Fruit fly (Drosophila melanogaster) whole organism, embryonic: ENCODE measurements around the gene CG44362.

Experiments
- Bdp1 ChIP-seq: fragments of 200-800 bp; sonication (Bioruptor generic); optimal IDR thresholded peaks from 3 replicates; lab custom pipeline; 2016; ENCODE audit warnings: missing biosample characterization, missing genetic modification characterization
- CG10274 ChIP-seq: fragments of 200-800 bp; sonication (Bioruptor generic); optimal IDR thresholded peaks from 3 replicates; lab custom pipeline; 2017; ENCODE audit warnings: missing biosample characterization, mild to moderate bottlenecking, missing genetic modification characterization
- CG10366 ChIP-seq: fragments of 200-800 bp; sonication (Bioruptor generic); IDR thresholded peaks from 2 replicates; pipeline ENCODE4 v1.3.6; 2022; ENCODE audit warnings: missing biosample characterization, missing genetic modification characterization
- CG10959 ChIP-seq: fragments of 200-800 bp; sonication (Bioruptor generic); IDR thresholded peaks from 2 replicates; pipeline ENCODE4 v1.3.6; 2022; ENCODE audit warnings: missing biosample characterization, missing genetic modification characterization
- CG11560 ChIP-seq: fragments of 200-800 bp; sonication (Bioruptor generic); IDR thresholded peaks from 3 replicates; pipeline ENCODE4 v1.3.6; 2022; ENCODE audit warnings: missing biosample characterization, missing genetic modification characterization
- CG11696 ChIP-seq: fragments of 200-800 bp; sonication (Bioruptor generic); IDR thresholded peaks from 2 replicates; pipeline ENCODE4 v1.3.6; 2022; ENCODE audit warnings: missing biosample characterization, missing genetic modification characterization
- CG12942 ChIP-seq: fragments of 200-800 bp; sonication (Bioruptor generic); optimal IDR thresholded peaks from 3 replicates; lab custom pipeline; 2016; ENCODE audit warnings: missing biosample characterization, missing genetic modification characterization
- CG13296 ChIP-seq: fragments of 200-800 bp; sonication (Bioruptor generic); optimal IDR thresholded peaks from 3 replicates; lab custom pipeline; 2018; ENCODE audit warnings: missing biosample characterization, mild to moderate bottlenecking, missing genetic modification characterization
- CG13624 ChIP-seq: fragments of 200-800 bp; sonication (Bioruptor generic); optimal IDR thresholded peaks from 2 replicates; lab custom pipeline; 2016; ENCODE audit warnings: missing biosample characterization, missing genetic modification characterization
- CG14667 ChIP-seq: fragments of 200-800 bp; sonication (Bioruptor generic); IDR thresholded peaks from 2 replicates; pipeline ENCODE4 v1.3.6; 2022; ENCODE audit warnings: missing biosample characterization, missing genetic modification characterization
- CG15601 ChIP-seq: fragments of 200-800 bp; sonication (Bioruptor generic); optimal IDR thresholded peaks from 3 replicates; lab custom pipeline; 2019; ENCODE audit warnings: missing biosample characterization, mild to moderate bottlenecking, missing genetic modification characterization, moderate library complexity
- CG17568 ChIP-seq: fragments of 200-800 bp; sonication (Bioruptor generic); optimal IDR thresholded peaks from 2 replicates; lab custom pipeline; 2018; ENCODE audit warnings: missing biosample characterization, mild to moderate bottlenecking, missing genetic modification characterization, moderate library complexity
- CG18599 ChIP-seq: fragments of 200-800 bp; sonication (Bioruptor generic); optimal IDR thresholded peaks from 3 replicates; lab custom pipeline; 2017; ENCODE audit warnings: missing biosample characterization, missing genetic modification characterization, mild to moderate bottlenecking, moderate library complexity, missing genetic modification reagents
- CG2120 ChIP-seq: fragments of 200-800 bp; sonication (Bioruptor generic); optimal IDR thresholded peaks from 3 replicates; lab custom pipeline; 2016; ENCODE audit warnings: missing biosample characterization, missing genetic modification characterization
- CG32772 ChIP-seq: fragments of 200-800 bp; sonication (Bioruptor generic); IDR thresholded peaks from 2 replicates; pipeline ENCODE4 v1.3.6; 2022; ENCODE audit warnings: missing biosample characterization, missing genetic modification characterization
- CG3407 ChIP-seq: fragments of 200-800 bp; sonication (Bioruptor generic); optimal IDR thresholded peaks from 2 replicates; lab custom pipeline; 2018; ENCODE audit warnings: missing biosample characterization, mild to moderate bottlenecking, missing genetic modification characterization
- CG34422 ChIP-seq: fragments of 200-800 bp; sonication (Bioruptor generic); IDR thresholded peaks from 3 replicates; pipeline ENCODE4 v1.3.6; 2022; ENCODE audit warnings: missing biosample characterization, missing genetic modification characterization
- CG3838 ChIP-seq: fragments of 200-800 bp; sonication (Bioruptor generic); optimal IDR thresholded peaks from 3 replicates; lab custom pipeline; 2016; ENCODE audit warnings: missing biosample characterization, missing genetic modification characterization
- CG8388 ChIP-seq: fragments of 200-800 bp; sonication (Bioruptor generic); optimal IDR thresholded peaks from 2 replicates; lab custom pipeline; 2019; ENCODE audit warnings: missing biosample characterization, mild to moderate bottlenecking, missing genetic modification characterization, moderate library complexity
- D19B ChIP-seq: fragments of 200-800 bp; sonication (Bioruptor generic); optimal IDR thresholded peaks from 2 replicates; lab custom pipeline; 2017; ENCODE audit warnings: missing biosample characterization, mild to moderate bottlenecking, missing genetic modification characterization
- Dfd ChIP-seq, 2 experiments: fragments of >200 bp; optimal IDR thresholded peaks; 2 replicates each; lab custom pipeline; 2017; ENCODE audit warnings: missing biosample characterization in 2 of 2, missing genetic modification characterization in 2 of 2
- Dip2 ChIP-seq: fragments of 200-800 bp; sonication (Bioruptor generic); IDR thresholded peaks from 2 replicates; pipeline ENCODE4 v1.3.6; 2022; ENCODE audit warnings: missing biosample characterization, missing genetic modification characterization
- Dll ChIP-seq: fragments of 200-800 bp; sonication (Bioruptor generic); IDR thresholded peaks from 4 replicates; pipeline ENCODE4 v1.3.6; 2022; ENCODE audit warnings: missing biosample characterization, missing genetic modification characterization; ENCODE audit not compliant: partially characterized antibody
- HHEX ChIP-seq: fragments of 200-800 bp; sonication (Bioruptor generic); optimal IDR thresholded peaks from 3 replicates; lab custom pipeline; 2017; ENCODE audit warnings: missing biosample characterization, mild to moderate bottlenecking, missing genetic modification characterization, missing genetic modification reagents
- Hmr ChIP-seq: fragments of 200-800 bp; sonication (Bioruptor generic); optimal IDR thresholded peaks from 3 replicates; lab custom pipeline; 2017; ENCODE audit warnings: mild to moderate bottlenecking, missing biosample characterization, missing genetic modification reagents, missing genetic modification characterization
- Hmx ChIP-seq: fragments of 200-800 bp; sonication (Bioruptor generic); optimal IDR thresholded peaks from 2 replicates; lab custom pipeline; 2016; ENCODE audit warnings: missing biosample characterization, missing genetic modification characterization
- Kr ChIP-seq: fragments of 200-800 bp; sonication (Bioruptor generic); optimal IDR thresholded peaks from 2 replicates; lab custom pipeline; 2017; ENCODE audit warnings: missing biosample characterization, mild to moderate bottlenecking, missing genetic modification characterization
- Mes4 ChIP-seq: fragments of 200-800 bp; sonication (Bioruptor generic); optimal IDR thresholded peaks from 2 replicates; lab custom pipeline; 2016; ENCODE audit warnings: missing biosample characterization, missing genetic modification characterization
- Mrtf ChIP-seq: fragments of 200-800 bp; sonication (Bioruptor generic); IDR thresholded peaks from 3 replicates; pipeline ENCODE4 v1.3.6; 2022; ENCODE audit warnings: missing biosample characterization, missing genetic modification characterization
- Rx ChIP-seq: fragments of 200-800 bp; sonication (Bioruptor generic); IDR thresholded peaks from 2 replicates; pipeline ENCODE4 v1.3.6; 2022; ENCODE audit warnings: missing biosample characterization, missing genetic modification characterization
- Sox100B ChIP-seq: fragments of 200-800 bp; sonication (Bioruptor generic); optimal IDR thresholded peaks from 3 replicates; lab custom pipeline; 2018; ENCODE audit warnings: missing biosample characterization, mild to moderate bottlenecking, missing genetic modification characterization
- Usf ChIP-seq: fragments of 200-800 bp; sonication (Bioruptor generic); optimal IDR thresholded peaks from 2 replicates; lab custom pipeline; 2017; ENCODE audit warnings: missing genotype, missing biosample characterization, missing genetic modification characterization
- br ChIP-seq: fragments of >200 bp; optimal IDR thresholded peaks from 2 replicates; lab custom pipeline; 2017
- dmrt11E ChIP-seq: fragments of 200-800 bp; sonication (Bioruptor generic); optimal IDR thresholded peaks from 3 replicates; lab custom pipeline; 2018; ENCODE audit warnings: missing biosample characterization, mild to moderate bottlenecking, missing genetic modification characterization, moderate library complexity
- eve ChIP-seq, 2 experiments: fragments of >200 bp; optimal IDR thresholded peaks; 2 replicates each; lab custom pipeline; 2017; ENCODE audit warnings: missing biosample characterization in 2 of 2, missing genetic modification characterization in 2 of 2
- fd96Cb ChIP-seq: fragments of 200-800 bp; sonication (Bioruptor generic); optimal IDR thresholded peaks from 2 replicates; lab custom pipeline; 2018; ENCODE audit warnings: missing biosample characterization, mild to moderate bottlenecking, missing genetic modification characterization, moderate library complexity
- fru ChIP-seq: fragments of >200 bp; optimal IDR thresholded peaks from 2 replicates; lab custom pipeline; 2017
- gfzf ChIP-seq: fragments of 200-800 bp; sonication (Bioruptor generic); optimal IDR thresholded peaks from 2 replicates; lab custom pipeline; 2016; ENCODE audit warnings: missing biosample characterization, mild to moderate bottlenecking, missing genetic modification characterization, moderate library complexity
- jumu ChIP-seq: fragments of 200-800 bp; sonication (Bioruptor generic); optimal IDR thresholded peaks from 3 replicates; lab custom pipeline; 2016; ENCODE audit warnings: missing biosample characterization, missing genetic modification characterization
- knrl ChIP-seq: fragments of 200-800 bp; sonication (Bioruptor generic); IDR thresholded peaks from 3 replicates; pipeline ENCODE4 v1.3.6; 2022; ENCODE audit warnings: missing biosample characterization, missing genetic modification characterization; ENCODE audit not compliant: partially characterized antibody
- lilli ChIP-seq: fragments of 200-800 bp; sonication (Bioruptor generic); optimal IDR thresholded peaks from 3 replicates; lab custom pipeline; 2016; ENCODE audit warnings: missing biosample characterization, missing genetic modification characterization
- oc ChIP-seq: fragments of 200-800 bp; sonication (Bioruptor generic); optimal IDR thresholded peaks from 2 replicates; lab custom pipeline; 2018; ENCODE audit warnings: missing biosample characterization, mild to moderate bottlenecking, missing genetic modification characterization, moderate library complexity
- pfk ChIP-seq: fragments of 200-800 bp; sonication (Bioruptor generic); optimal IDR thresholded peaks from 2 replicates; lab custom pipeline; 2018; ENCODE audit warnings: missing biosample characterization, mild to moderate bottlenecking, missing genetic modification characterization, moderate library complexity
- rib ChIP-seq: fragments of 200-800 bp; sonication (Bioruptor generic); IDR thresholded peaks from 2 replicates; pipeline ENCODE4 v1.3.6; 2022; ENCODE audit warnings: missing biosample characterization, missing genetic modification characterization
- ro ChIP-seq: fragments of 200-800 bp; sonication (Bioruptor generic); IDR thresholded peaks from 2 replicates; pipeline ENCODE4 v1.3.6; 2022; ENCODE audit warnings: missing biosample characterization, missing genetic modification characterization
- sc ChIP-seq, 3 experiments: fragments of >200 bp in 2 of 3; fragments of 200-800 bp in 1 of 3; sonication (Bioruptor generic) in 1 of 3; optimal IDR thresholded peaks; 2 replicates in 2 of 3; 3 replicates in 1 of 3; lab custom pipeline; 2017; ENCODE audit warnings: mild to moderate bottlenecking in 1 of 3, missing biosample characterization in 1 of 3, missing genetic modification characterization in 1 of 3, missing genetic modification reagents in 1 of 3
- sd ChIP-seq: fragments of 200-800 bp; sonication (Bioruptor generic); optimal IDR thresholded peaks from 3 replicates; lab custom pipeline; 2018; ENCODE audit warnings: missing biosample characterization, mild to moderate bottlenecking, missing genetic modification characterization, moderate library complexity
- sens ChIP-seq: fragments of 200-800 bp; sonication (Bioruptor generic); peaks from one replicate; lab custom pipeline; 2016; ENCODE audit warnings: missing biosample characterization, missing genetic modification characterization
- sens-2 ChIP-seq: fragments of 200-800 bp; sonication (Bioruptor generic); IDR thresholded peaks from 2 replicates; pipeline ENCODE4 v1.3.6; 2022; ENCODE audit warnings: missing biosample characterization, missing genetic modification characterization
- tgo ChIP-seq: fragments of 200-800 bp; sonication (Bioruptor generic); IDR thresholded peaks from 3 replicates; pipeline ENCODE4 v1.3.6; 2022; ENCODE audit warnings: missing biosample characterization, missing genetic modification characterization
- usp ChIP-seq: fragments of >200 bp; optimal IDR thresholded peaks from 2 replicates; lab custom pipeline; 2017; ENCODE audit warnings: missing biosample characterization, missing genetic modification characterization
- wor ChIP-seq: fragments of 200-800 bp; sonication (Bioruptor generic); IDR thresholded peaks from 2 replicates; pipeline ENCODE4 v1.3.6; 2022; ENCODE audit warnings: missing biosample characterization, missing genetic modification characterization
- zfh1 ChIP-seq: fragments of 200-800 bp; sonication (Bioruptor generic); IDR thresholded peaks from 3 replicates; pipeline ENCODE4 v1.3.6; 2022; ENCODE audit warnings: missing biosample characterization, missing genetic modification characterization

The CG44362 gene

dm6 chr3L:11402305-11402704, 5.0 kb downstream of the CG44362 start (continued):
- peak; percentile 36 for TF ChIP-seq HHEX
- no peak for TF ChIP-seq Mrtf (GFP tag; lab: Robert Waterston, UW)
- TF ChIP-seq tgo, result peak; percentile 58; the same call in 2 of the 3 replicates
- TF ChIP-seq CG12942 (GFP tag; lab: Kevin White, UChicago), result no peak
- no peak for TF ChIP-seq gfzf
- peak; percentile 88 for TF ChIP-seq sens (GFP tag; lab: Kevin White, UChicago)
- TF ChIP-seq usp (GFP tag; lab: Kevin White, UChicago), result no peak
- no peak for TF ChIP-seq br (lab: Kevin White, UChicago)
- no peak for TF ChIP-seq CG14667 (GFP tag; lab: Robert Waterston, UW)
- TF ChIP-seq rib (GFP tag; lab: Robert Waterston, UW), result no peak
- no peak for TF ChIP-seq pfk (GFP tag; lab: Kevin White, UChicago)
- peak; percentile 32 for TF ChIP-seq fd96Cb (tag; lab: Kevin White, UChicago)
- no peak for TF ChIP-seq CG11560 (tag; lab: Robert Waterston, UW)
- peak; percentile 40; the same call in 2 of the 3 replicates for TF ChIP-seq zfh1
- no peak for TF ChIP-seq ro (GFP tag; lab: Robert Waterston, UW)
- TF ChIP-seq CG15601 (tag; lab: Kevin White, UChicago), result no peak
- no peak for TF ChIP-seq sd (tag; lab: Kevin White, UChicago)
- no peak for TF ChIP-seq eve (GFP tag; optimal IDR thresholded peaks at IDR 0.05; lab: Kevin White, UChicago)
- peak; percentile 79 for TF ChIP-seq CG18599
- no peak for TF ChIP-seq Bdp1 (GFP tag; lab: Kevin White, UChicago)
- no peak for TF ChIP-seq CG17568 (GFP tag; lab: Kevin White, UChicago)
- TF ChIP-seq D19B (GFP tag; lab: Kevin White, UChicago), result peak; percentile 74
- TF ChIP-seq CG10274 (GFP tag; lab: Kevin White, UChicago), result no peak
- TF ChIP-seq wor (GFP tag; lab: Robert Waterston, UW), result no peak
- no peak; the same call in 1 of the 2 replicates for TF ChIP-seq CG10366 (GFP tag; lab: Robert Waterston, UW)
- TF ChIP-seq Mes4 (GFP tag; lab: Kevin White, UChicago), result no peak
- no peak for TF ChIP-seq CG10959 (GFP tag; lab: Robert Waterston, UW)
- TF ChIP-seq dmrt11E (tag; lab: Kevin White, UChicago), result no peak
- TF ChIP-seq CG3838 (GFP tag; lab: Kevin White, UChicago), result no peak
- no peak for TF ChIP-seq Dll
- TF ChIP-seq CG8388 (GFP tag; lab: Kevin White, UChicago), result peak; percentile 1
- TF ChIP-seq Kr, result no peak
- peak; percentile 66 for TF ChIP-seq CG2120 (GFP tag; lab: Kevin White, UChicago)
- no peak for TF ChIP-seq sens-2 (GFP tag; lab: Robert Waterston, UW)
- no peak for TF ChIP-seq Dfd (GFP tag; optimal IDR thresholded peaks at IDR 0.05; lab: Kevin White, UChicago)
- no peak for TF ChIP-seq knrl (GFP tag; lab: Robert Waterston, UW)
- TF ChIP-seq CG34422 (GFP tag; lab: Robert Waterston, UW), result 0 out of 3 replicates have a peak, but pooled peaks have one; percentile 37
- no peak for TF ChIP-seq Rx (GFP tag; lab: Robert Waterston, UW)
- TF ChIP-seq CG3407, result no peak
- no peak for TF ChIP-seq CG11696 (GFP tag; lab: Robert Waterston, UW)
- TF ChIP-seq fru (lab: Kevin White, UChicago), result no peak
- TF ChIP-seq Sox100B (GFP tag; lab: Kevin White, UChicago), result no peak
- no peak for TF ChIP-seq CG13624 (GFP tag; lab: Kevin White, UChicago)
- peak; percentile 37 for TF ChIP-seq CG32772
- peak; percentile 54 for TF ChIP-seq Hmr (GFP tag; lab: Kevin White, UChicago)
- no peak for TF ChIP-seq Dip2 (GFP tag; lab: Robert Waterston, UW)
- no peak for TF ChIP-seq Usf
- TF ChIP-seq sc (optimal IDR thresholded peaks at IDR 0.05; lab: Kevin White, UChicago), result no peak
- no peak for TF ChIP-seq sc (GFP tag; optimal IDR thresholded peaks at IDR 0.05; lab: Kevin White, UChicago)
- no peak for TF ChIP-seq Hmx (GFP tag; lab: Kevin White, UChicago)
- peak; percentile 56 for TF ChIP-seq lilli
- no peak for TF ChIP-seq oc (tag; lab: Kevin White, UChicago)
- TF ChIP-seq CG13296 (GFP tag; lab: Kevin White, UChicago), result peak; percentile 2
- TF ChIP-seq jumu (GFP tag; lab: Kevin White, UChicago), result no peak
